Fruit fly (Drosophila melanogaster): ENCODE measurements around the gene nonA-l.

DNA sequence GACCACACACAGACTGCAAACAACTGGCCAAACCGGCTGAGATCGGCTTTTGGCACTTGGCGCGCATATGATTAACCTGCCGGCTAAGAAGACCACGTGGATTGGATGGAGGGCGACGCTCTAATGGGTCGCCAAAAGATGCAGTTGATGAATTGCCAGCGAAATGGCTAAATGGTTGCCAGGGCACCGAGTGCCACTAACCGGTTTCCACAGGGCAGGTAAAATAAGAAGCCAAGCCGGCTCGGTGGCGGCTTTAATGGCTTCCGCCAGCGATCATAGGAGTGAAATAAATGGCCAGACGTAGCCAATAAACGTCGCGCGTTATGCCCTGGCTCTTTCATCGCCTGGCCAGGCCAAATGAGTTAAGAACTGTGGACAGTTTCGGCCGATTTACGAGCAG lies 37.9 kb downstream of the nonA-l start:
- no peak for TF ChIP-seq Myc (optimal IDR thresholded peaks at IDR 0.05)
- TF ChIP-seq OdsH (GFP tag; optimal IDR thresholded peaks at IDR 0.05), result no peak
- TF ChIP-seq lola (GFP tag; optimal IDR thresholded peaks at IDR 0.05), result no peak
- no peak for TF ChIP-seq ey (GFP tag; optimal IDR thresholded peaks at IDR 0.05)
- no peak for TF ChIP-seq Hr78 (GFP tag; optimal IDR thresholded peaks at IDR 0.05)
